Worm (Caenorhabditis elegans): ENCODE measurements around the gene hif-1.
A peak's percentile ranks its signal among the peaks of the same experiment; 100 is the strongest.

ce11 chrV:20776761-20777160 lies 3.4 kb upstream of the hif-1 start:
- TF ChIP-seq him-1 (tag; optimal IDR thresholded peaks at IDR 0.05) = peak; percentile 40
- no peak for TF ChIP-seq dao-5 (tag; optimal IDR thresholded peaks at IDR 0.05)
- peak; percentile 35 for TF ChIP-seq W03F9.2 (tag; optimal IDR thresholded peaks at IDR 0.05)

Data from whole organism, L4/young adult.